Worm (Caenorhabditis elegans) whole organism, L3 larva: ENCODE results near the gene F40F4.7.

ENCODE experiments used
- ceh-28 ChIP-seq: fragments of 150-350 bp; optimal IDR thresholded peaks from 2 replicates; lab custom pipeline; 2014; ENCODE audit warnings: missing biosample characterization, missing genetic modification reagents, missing genetic modification characterization
- egl-27 ChIP-seq: sonication (generic microtip); optimal IDR thresholded peaks from 4 replicates; lab custom pipeline; 2017; ENCODE audit warnings: missing biosample characterization, missing genetic modification reagents, missing genetic modification characterization
- fos-1 ChIP-seq: fragments of 150-350 bp; optimal IDR thresholded peaks from 2 replicates; lab custom pipeline; 2014; ENCODE audit warnings: missing biosample characterization, missing genetic modification characterization
- lin-39 ChIP-seq: fragments of 150-350 bp; optimal IDR thresholded peaks from 2 replicates; lab custom pipeline; 2018; ENCODE audit warnings: missing biosample characterization, missing genetic modification reagents, missing genetic modification characterization
- lsy-12 ChIP-seq: sonication (generic microtip); optimal IDR thresholded peaks from 2 replicates; lab custom pipeline; 2016; ENCODE audit warnings: mild to moderate bottlenecking, missing genetic modification characterization, missing compliant biosample characterization
- nhr-237 ChIP-seq: fragments of 150-350 bp; optimal IDR thresholded peaks from 2 replicates; lab custom pipeline; 2014; ENCODE audit warnings: missing biosample characterization, missing genetic modification characterization
- nhr-25 ChIP-seq: sonication (generic microtip); optimal IDR thresholded peaks from 2 replicates; lab custom pipeline; 2017; ENCODE audit warnings: missing biosample characterization, missing genetic modification characterization
- unc-39 ChIP-seq: sonication (generic microtip); optimal IDR thresholded peaks from 4 replicates; lab custom pipeline; 2017; ENCODE audit warnings: missing biosample characterization, missing genetic modification characterization
- unc-62 ChIP-seq: fragments of 150-350 bp; sonication (generic microtip); optimal IDR thresholded peaks from 4 replicates; lab custom pipeline; 2014; ENCODE audit warnings: missing biosample characterization, missing genetic modification reagents, missing genetic modification characterization

DNA sequence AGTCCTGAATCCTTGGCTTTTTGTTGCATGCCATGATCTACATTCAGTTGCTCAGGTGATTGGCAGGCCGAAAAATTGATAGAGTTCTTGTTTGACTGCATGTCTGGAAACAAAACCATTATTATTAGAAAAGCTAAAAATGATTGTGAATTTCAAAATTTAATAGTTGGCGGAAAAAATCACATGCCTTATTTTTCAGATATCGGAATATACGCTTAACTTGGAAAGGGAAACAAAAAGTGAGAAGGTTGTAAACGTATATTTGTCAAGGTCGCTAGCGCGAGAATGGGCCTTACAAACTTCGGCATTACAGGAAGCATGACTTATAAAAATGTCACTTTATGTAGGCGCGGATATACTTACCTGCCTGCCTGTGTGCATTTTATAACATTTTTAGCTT lies 25.9 kb upstream of the F40F4.7 start, which contains the start of gene K09C4.9:
- TF ChIP-seq lsy-12 (tag; lab: Kevin White, UChicago), result no peak
- TF ChIP-seq nhr-237 (tag; lab: Kevin White, UChicago), result no peak
- no peak for TF ChIP-seq unc-62 (GFP tag; lab: Kevin White, UChicago)
- TF ChIP-seq ceh-28, result no peak
- no peak for TF ChIP-seq unc-39 (tag; lab: Kevin White, UChicago)
- no peak for TF ChIP-seq fos-1
- no peak for TF ChIP-seq lin-39 (tag; lab: Kevin White, UChicago)
- TF ChIP-seq egl-27, result no peak
- TF ChIP-seq nhr-25 (tag; lab: Kevin White, UChicago), result no peak
